Worm (Caenorhabditis elegans) whole organism, mixed stage, embryonic: ENCODE data around the gene nhr-41.

Experiments
- M03D4.4 ChIP-seq: sonication (generic microtip); optimal IDR thresholded peaks from 2 replicates; lab custom pipeline; 2017; ENCODE audit warnings: mild to moderate bottlenecking, missing genetic modification characterization, missing compliant biosample characterization
- bed-3 ChIP-seq: fragments of 200-800 bp; sonication (Bioruptor generic); optimal IDR thresholded peaks from 3 replicates; lab custom pipeline; 2018; ENCODE audit warnings: mild to moderate bottlenecking, missing genetic modification characterization, moderate library complexity, missing compliant biosample characterization
- blmp-1 ChIP-seq: fragments of 150-350 bp; optimal IDR thresholded peaks from 2 replicates; lab custom pipeline; 2014; ENCODE audit warnings: missing biosample characterization, missing genetic modification characterization
- ceh-39 ChIP-seq: fragments of 150-350 bp; optimal IDR thresholded peaks from 2 replicates; lab custom pipeline; 2014; ENCODE audit warnings: missing biosample characterization, missing genetic modification characterization
- ceh-83 ChIP-seq: fragments of 200-800 bp; sonication (Bioruptor generic); optimal IDR thresholded peaks from 2 replicates; lab custom pipeline; 2018; ENCODE audit warnings: mild to moderate bottlenecking, missing genetic modification characterization, missing compliant biosample characterization
- ces-1 ChIP-seq: fragments of 150-350 bp; optimal IDR thresholded peaks from 2 replicates; lab custom pipeline; 2014; ENCODE audit warnings: missing biosample characterization, missing genetic modification reagents, missing genetic modification characterization
- cnd-1 ChIP-seq: fragments of 200-800 bp; sonication (Bioruptor generic); optimal IDR thresholded peaks from 2 replicates; lab custom pipeline; 2018; ENCODE audit warnings: mild to moderate bottlenecking, missing genetic modification characterization, missing compliant biosample characterization
- drap-1 ChIP-seq: fragments of 200-800 bp; sonication (Bioruptor generic); optimal IDR thresholded peaks from 3 replicates; lab custom pipeline; 2018; ENCODE audit warnings: mild to moderate bottlenecking, missing genetic modification characterization, missing compliant biosample characterization
- elt-1 ChIP-seq: sonication (generic microtip); optimal IDR thresholded peaks from 2 replicates; lab custom pipeline; 2017; ENCODE audit warnings: missing genetic modification characterization, mild to moderate bottlenecking, missing compliant biosample characterization, antibody characterized with exemption, moderate library complexity, borderline replicate concordance; ENCODE audit not compliant: insufficient read depth
- elt-3 ChIP-seq: fragments of 150-350 bp; optimal IDR thresholded peaks from 2 replicates; lab custom pipeline; 2014; ENCODE audit warnings: missing biosample characterization, missing genetic modification characterization
- flh-1 ChIP-seq: fragments of 200-800 bp; sonication (Bioruptor generic); optimal IDR thresholded peaks from 2 replicates; lab custom pipeline; 2018; ENCODE audit warnings: mild to moderate bottlenecking, missing genetic modification characterization, moderate library complexity, missing compliant biosample characterization
- ham-2 ChIP-seq: fragments of 200-800 bp; sonication (Bioruptor generic); optimal IDR thresholded peaks from 2 replicates; lab custom pipeline; 2018; ENCODE audit warnings: mild to moderate bottlenecking, missing genetic modification characterization, missing compliant biosample characterization
- hlh-1 ChIP-seq: fragments of 150-350 bp; optimal IDR thresholded peaks from 2 replicates; lab custom pipeline; 2014; ENCODE audit warnings: missing biosample characterization, missing genetic modification reagents, missing genetic modification characterization
- lin-13 ChIP-seq: fragments of 150-350 bp; optimal IDR thresholded peaks from 2 replicates; lab custom pipeline; 2014; ENCODE audit warnings: missing biosample characterization, missing genetic modification characterization
- lin-32 ChIP-seq: fragments of 200-800 bp; sonication (Bioruptor generic); optimal IDR thresholded peaks from 2 replicates; lab custom pipeline; 2018; ENCODE audit warnings: mild to moderate bottlenecking, missing genetic modification characterization, missing compliant biosample characterization
- lsy-2 ChIP-seq: fragments of 150-350 bp; optimal IDR thresholded peaks from 2 replicates; lab custom pipeline; 2014; ENCODE audit warnings: missing biosample characterization, missing genetic modification characterization
- mab-5 ChIP-seq: fragments of 150-350 bp; optimal IDR thresholded peaks from 2 replicates; lab custom pipeline; 2014; ENCODE audit warnings: missing biosample characterization, missing genetic modification characterization
- mep-1 ChIP-seq: fragments of 150-350 bp; optimal IDR thresholded peaks from 2 replicates; lab custom pipeline; 2017; ENCODE audit warnings: missing biosample characterization, missing genetic modification reagents, missing genetic modification characterization, inconsistent platforms
- mls-2 ChIP-seq: sonication (generic microtip); optimal IDR thresholded peaks from 2 replicates; lab custom pipeline; 2016; ENCODE audit warnings: mild to moderate bottlenecking, missing genetic modification characterization, moderate library complexity, missing compliant biosample characterization
- nhr-12 ChIP-seq: fragments of 150-350 bp; optimal IDR thresholded peaks from 2 replicates; lab custom pipeline; 2014; ENCODE audit warnings: missing biosample characterization, missing genetic modification characterization
- nhr-237 ChIP-seq: fragments of 150-350 bp; optimal IDR thresholded peaks from 2 replicates; lab custom pipeline; 2014; ENCODE audit warnings: missing biosample characterization, missing genetic modification characterization
- nhr-76 ChIP-seq: sonication (generic microtip); optimal IDR thresholded peaks from 2 replicates; lab custom pipeline; 2017; ENCODE audit warnings: missing biosample characterization, missing genetic modification characterization
- pha-4 ChIP-seq: fragments of 150-350 bp; optimal IDR thresholded peaks from 2 replicates; lab custom pipeline; 2018; ENCODE audit warnings: missing biosample characterization, missing genetic modification reagents, missing genetic modification characterization
- sem-2 ChIP-seq: fragments of 200-800 bp; sonication (Bioruptor generic); optimal IDR thresholded peaks from 2 replicates; lab custom pipeline; 2018; ENCODE audit warnings: mild to moderate bottlenecking, missing genetic modification characterization, missing compliant biosample characterization
- snpc-4 ChIP-seq: fragments of 150-350 bp; optimal IDR thresholded peaks from 2 replicates; lab custom pipeline; 2014; ENCODE audit warnings: missing biosample characterization, missing genetic modification characterization
- sptf-1 ChIP-seq: sonication (generic microtip); optimal IDR thresholded peaks from 2 replicates; lab custom pipeline; 2017; ENCODE audit warnings: mild to moderate bottlenecking, missing genetic modification characterization, moderate library complexity, missing compliant biosample characterization
- unc-120 ChIP-seq: sonication (generic microtip); optimal IDR thresholded peaks from 2 replicates; lab custom pipeline; 2017; ENCODE audit warnings: missing genetic modification characterization, missing compliant biosample characterization; ENCODE audit not compliant: poor library complexity, severe bottlenecking
- unc-62 ChIP-seq: fragments of 150-350 bp; optimal IDR thresholded peaks from 2 replicates; lab custom pipeline; 2014; ENCODE audit warnings: missing biosample characterization, missing genetic modification reagents, missing genetic modification characterization
- zip-8 ChIP-seq: fragments of 150-350 bp; optimal IDR thresholded peaks from 2 replicates; lab custom pipeline; 2014; ENCODE audit warnings: missing biosample characterization, missing genetic modification characterization

The nhr-41 gene

ce11 chrIV:1407507-1407906 is 21.5 kb downstream of the nhr-41 start:
- TF ChIP-seq elt-3 (tag; lab: Kevin White, UChicago) (no peak), hlh-1 (no peak), nhr-76 (tag; lab: Kevin White, UChicago) (no peak), ceh-39 (tag; lab: Kevin White, UChicago) (no peak)
- TF ChIP-seq, all 35 proteins: peak for 0

- no peak for TF ChIP-seq unc-62 (GFP tag; lab: Kevin White, UChicago)
- TF ChIP-seq cnd-1 (tag; lab: Kevin White, UChicago): no peak
- no peak for TF ChIP-seq lin-13
- no peak for TF ChIP-seq ceh-83 (GFP tag; lab: Kevin White, UChicago)
- no peak for TF ChIP-seq pha-4 (tag; lab: Kevin White, UChicago)
- TF ChIP-seq ces-1 (GFP tag; lab: Kevin White, UChicago): peak; percentile 9
- peak; percentile 6 for TF ChIP-seq ceh-39 (tag; lab: Kevin White, UChicago)
Observed at ce11 chrIV:1408137-1408536, 22.1 kb downstream of the nhr-41 start.

- TF ChIP-seq nhr-76 (tag; lab: Kevin White, UChicago): no peak
- no peak for TF ChIP-seq M03D4.4 (tag; lab: Kevin White, UChicago)
- no peak for TF ChIP-seq elt-1
- peak; percentile 0 for TF ChIP-seq ces-1 (GFP tag; lab: Kevin White, UChicago)
- TF ChIP-seq cnd-1 (tag; lab: Kevin White, UChicago): no peak
Observed at ce11 chrIV:1408718-1409117, 22.7 kb downstream of the nhr-41 start.

ce11 chrIV:1409941-1410340 is 23.9 kb downstream of the nhr-41 start, which contains the start of gene rpc-11:
Gene rpc-11, minus strand, starts transcription at chrIV:1410041.
- TF ChIP-seq sem-2 (GFP tag; lab: Kevin White, UChicago) (no peak), nhr-12 (no peak), bed-3 (GFP tag; lab: Kevin White, UChicago) (no peak)

ce11 chrIV:1419795-1420509 is 33.9 kb downstream of the nhr-41 start, which contains the start of gene Y77E11A.7:
Gene Y77E11A.7, minus strand, starts transcription at chrIV:1419849.
- TF ChIP-seq lin-32 (GFP tag; lab: Kevin White, UChicago): peak; percentile 43
- TF ChIP-seq lin-13: peak; percentile 86
- peak; percentile 63 for TF ChIP-seq drap-1 (GFP tag; lab: Kevin White, UChicago)
- TF ChIP-seq mab-5: peak; percentile 10
- TF ChIP-seq snpc-4 (tag; lab: Kevin White, UChicago): no peak
- TF ChIP-seq bed-3 (GFP tag; lab: Kevin White, UChicago): no peak
- peak; percentile 72 for TF ChIP-seq unc-120 (tag; lab: Kevin White, UChicago)
- TF ChIP-seq elt-1: no peak
- TF ChIP-seq hlh-1: peak; percentile 34
- peak; percentile 95 for TF ChIP-seq nhr-237 (tag; lab: Kevin White, UChicago)
- TF ChIP-seq mls-2 (tag; lab: Kevin White, UChicago): peak; percentile 29
- no peak for TF ChIP-seq blmp-1 (tag; lab: Kevin White, UChicago)
- peak; percentile 85 for TF ChIP-seq lsy-2
- peak; percentile 81 for TF ChIP-seq ces-1 (GFP tag; lab: Kevin White, UChicago)
- no peak for TF ChIP-seq nhr-76 (tag; lab: Kevin White, UChicago)
- TF ChIP-seq pha-4 (tag; lab: Kevin White, UChicago): peak; percentile 86
- TF ChIP-seq flh-1: peak; percentile 3
- peak; percentile 80 for TF ChIP-seq sptf-1 (tag; lab: Kevin White, UChicago)
- peak; percentile 97 for TF ChIP-seq mep-1 (tag; lab: Kevin White, UChicago)
- TF ChIP-seq M03D4.4 (tag; lab: Kevin White, UChicago): peak; percentile 23
- peak; percentile 67 for TF ChIP-seq unc-62 (GFP tag; lab: Kevin White, UChicago)
- no peak for TF ChIP-seq zip-8 (tag; lab: Kevin White, UChicago)
- TF ChIP-seq ceh-39 (tag; lab: Kevin White, UChicago): peak; percentile 90
- TF ChIP-seq ham-2 (GFP tag; lab: Kevin White, UChicago): peak; percentile 15
